Fruit fly (Drosophila melanogaster) whole organism: Measurements from ENCODE around the gene Cpr.

Source experiments
- CG8478 ChIP-seq: fragments of >200 bp; optimal IDR thresholded peaks from 2 replicates; lab custom pipeline; 2018; ENCODE audit warnings: inconsistent platforms
- EcR ChIP-seq, 2 experiments: fragments of >200 bp; optimal IDR thresholded peaks; 2 replicates each; lab custom pipeline; 2017; ENCODE audit warnings: missing biosample characterization in 2 of 2, missing genetic modification characterization in 2 of 2, missing genetic modification reagents in 2 of 2
- pan ChIP-seq: fragments of >200 bp; optimal IDR thresholded peaks from 2 replicates; lab custom pipeline; 2017
- psq ChIP-seq: fragments of >200 bp; optimal IDR thresholded peaks from 2 replicates; lab custom pipeline; 2017
- usp ChIP-seq: fragments of >200 bp; optimal IDR thresholded peaks from 2 replicates; lab custom pipeline; 2017; ENCODE audit warnings: missing biosample characterization, missing genetic modification characterization, mixed read lengths

- no peak for TF ChIP-seq psq (lab: Kevin White, UChicago)
- TF ChIP-seq usp (GFP tag; lab: Kevin White, UChicago) = no peak
- TF ChIP-seq pan (lab: Kevin White, UChicago) = no peak
- no peak for TF ChIP-seq EcR (GFP tag; optimal IDR thresholded peaks at IDR 0.05; lab: Kevin White, UChicago)
- no peak for TF ChIP-seq CG8478
Observed at dm6 chr2L:6354231-6354630, 15.6 kb downstream of the Cpr start, which contains the start of gene ppk7.
